Fruit fly (Drosophila melanogaster) whole organism, pupa: ENCODE data around the gene scrib.

ENCODE experiments used
- CG15710 ChIP-seq: fragments of 200-800 bp; sonication (Bioruptor generic); optimal IDR thresholded peaks from 2 replicates; lab custom pipeline; 2018; ENCODE audit warnings: missing biosample characterization, mild to moderate bottlenecking, missing genetic modification characterization, moderate library complexity
- CG32121 ChIP-seq: fragments of 200-800 bp; sonication (Bioruptor generic); IDR thresholded peaks from 2 replicates; pipeline ENCODE4 v1.3.6; 2022; ENCODE audit warnings: missing biosample characterization, missing genetic modification characterization
- EcR ChIP-seq: fragments of 200-800 bp; sonication (Bioruptor generic); optimal IDR thresholded peaks from 3 replicates; lab custom pipeline; 2019; ENCODE audit warnings: missing biosample characterization, missing genetic modification characterization, mild to moderate bottlenecking, moderate library complexity, missing genetic modification reagents

dm6 chr3R:26496356-26496755, 39.8 kb upstream of the scrib start:
- TF ChIP-seq CG32121 (GFP tag; lab: Robert Waterston, UW): peak; percentile 88
- TF ChIP-seq EcR (GFP tag; lab: Kevin White, UChicago): peak; percentile 24
- peak; percentile 33 for TF ChIP-seq CG15710 (tag; lab: Kevin White, UChicago)
